Worm (Caenorhabditis elegans) whole organism, L1 larva: ENCODE measurements around the gene F47G3.4.

Experiments used
- aha-1 ChIP-seq: fragments of 150-350 bp; optimal IDR thresholded peaks from 2 replicates; lab custom pipeline; 2014; ENCODE audit warnings: missing biosample characterization, missing genetic modification characterization
- alr-1 ChIP-seq: fragments of 200-800 bp; sonication (Bioruptor generic); optimal IDR thresholded peaks from 2 replicates; lab custom pipeline; 2018; ENCODE audit warnings: borderline replicate concordance, mild to moderate bottlenecking, missing genetic modification characterization, missing compliant biosample characterization
- ceh-8 ChIP-seq: fragments of 200-800 bp; sonication (Bioruptor generic); optimal IDR thresholded peaks from 2 replicates; lab custom pipeline; 2018; ENCODE audit warnings: mild to moderate bottlenecking, missing genetic modification characterization, moderate library complexity, missing compliant biosample characterization
- ceh-82 ChIP-seq, 3 experiments: fragments of 150-350 bp in 1 of 3; sonication (generic microtip) in 2 of 3; optimal IDR thresholded peaks; 2 replicates each; lab custom pipeline; 2014 to 2017; ENCODE audit warnings: missing biosample characterization in 3 of 3, missing genetic modification characterization in 3 of 3
- ceh-88 ChIP-seq: fragments of 200-800 bp; sonication (Bioruptor generic); IDR thresholded peaks from 2 replicates; pipeline ENCODE4 v1.3.6; 2022; ENCODE audit warnings: missing genetic modification characterization, missing compliant biosample characterization
- dpl-1 ChIP-seq, 3 experiments: fragments of 150-350 bp in 2 of 3; sonication (generic microtip) in 1 of 3; optimal IDR thresholded peaks; 2 replicates each; lab custom pipeline; 2014 to 2017; ENCODE audit warnings: missing biosample characterization in 3 of 3, missing genetic modification characterization in 3 of 3, missing genetic modification reagents in 3 of 3
- dsc-1 ChIP-seq: sonication (generic microtip); optimal IDR thresholded peaks from 2 replicates; lab custom pipeline; 2016; ENCODE audit warnings: mild to moderate bottlenecking, missing genetic modification characterization, missing compliant biosample characterization
- efl-1 ChIP-seq, 4 experiments: fragments of 150-350 bp; optimal IDR thresholded peaks in 3 of 4; peaks in 1 of 4; 1 replicate in 1 of 4; 2 replicates in 3 of 4; lab custom pipeline; 2014; ENCODE audit warnings: missing biosample characterization in 2 of 4, missing genetic modification characterization in 2 of 4, missing genetic modification reagents in 2 of 4
- egl-27 ChIP-seq, 2 experiments: fragments of 150-350 bp in 1 of 2; sonication (generic microtip); optimal IDR thresholded peaks; 3 replicates each; lab custom pipeline; 2017 to 2018; ENCODE audit warnings: missing biosample characterization in 2 of 2, missing genetic modification characterization in 2 of 2, missing genetic modification reagents in 2 of 2
- elt-2 ChIP-seq: sonication (generic microtip); optimal IDR thresholded peaks from 2 replicates; lab custom pipeline; 2016; ENCODE audit warnings: missing genetic modification characterization, mild to moderate bottlenecking, inconsistent platforms, missing compliant biosample characterization, missing genetic modification reagents
- elt-3 ChIP-seq, 6 experiments: fragments of 150-350 bp in 1 of 6; sonication (generic microtip); optimal IDR thresholded peaks; 2 replicates each; lab custom pipeline; 2017 to 2018; ENCODE audit warnings: missing biosample characterization in 6 of 6, missing genetic modification characterization in 6 of 6, inconsistent platforms in 1 of 6
- fkh-4 ChIP-seq: sonication (generic microtip); optimal IDR thresholded peaks from 2 replicates; lab custom pipeline; 2016; ENCODE audit warnings: missing compliant biosample characterization, missing genetic modification characterization, borderline replicate concordance
- fos-1 ChIP-seq: fragments of 150-350 bp; optimal IDR thresholded peaks from 2 replicates; lab custom pipeline; 2014; ENCODE audit warnings: missing biosample characterization, missing genetic modification characterization
- grh-1 ChIP-seq: fragments of 200-800 bp; sonication (Bioruptor generic); IDR thresholded peaks from 2 replicates; pipeline ENCODE4 v1.3.6; 2022; ENCODE audit warnings: missing genetic modification reagents, missing genetic modification characterization, missing compliant biosample characterization
- hlh-17 ChIP-seq: fragments of 200-800 bp; sonication (Bioruptor generic); optimal IDR thresholded peaks from 2 replicates; lab custom pipeline; 2018; ENCODE audit warnings: missing genetic modification characterization, mild to moderate bottlenecking, missing compliant biosample characterization, moderate library complexity, borderline replicate concordance
- hlh-4 ChIP-seq: sonication (generic microtip); optimal IDR thresholded peaks from 2 replicates; lab custom pipeline; 2016; ENCODE audit warnings: mild to moderate bottlenecking, missing genetic modification characterization, missing compliant biosample characterization
- isw-1 ChIP-seq: fragments of 200-800 bp; sonication (Bioruptor generic); IDR thresholded peaks from 2 replicates; pipeline ENCODE4 v1.3.6; 2022; ENCODE audit warnings: missing genetic modification characterization, missing compliant biosample characterization
- lin-14 ChIP-seq: fragments of 200-800 bp; sonication (Bioruptor generic); optimal IDR thresholded peaks from 2 replicates; lab custom pipeline; 2018; ENCODE audit warnings: mild to moderate bottlenecking, missing genetic modification characterization, moderate library complexity, missing compliant biosample characterization
- lin-15B ChIP-seq: fragments of 150-350 bp; sonication (generic microtip); optimal IDR thresholded peaks from 3 replicates; lab custom pipeline; 2014; ENCODE audit warnings: missing biosample characterization, missing genetic modification characterization
- lin-39 ChIP-seq: fragments of 150-350 bp; optimal IDR thresholded peaks from 2 replicates; lab custom pipeline; 2014; ENCODE audit warnings: missing biosample characterization, missing genetic modification reagents, missing genetic modification characterization
- lir-3 ChIP-seq: sonication (generic microtip); optimal IDR thresholded peaks from 2 replicates; lab custom pipeline; 2016; ENCODE audit warnings: mild to moderate bottlenecking, missing genetic modification characterization, moderate library complexity, missing compliant biosample characterization; ENCODE audit not compliant: poor library complexity
- lsy-2 ChIP-seq, 2 experiments: fragments of 150-350 bp; optimal IDR thresholded peaks; 2 replicates each; lab custom pipeline; 2014; ENCODE audit warnings: missing biosample characterization in 2 of 2, missing genetic modification characterization in 2 of 2
- mab-9 ChIP-seq: fragments of 200-800 bp; sonication (Bioruptor generic); IDR thresholded peaks from 2 replicates; pipeline ENCODE4 v1.3.6; 2022; ENCODE audit warnings: missing genetic modification reagents, missing genetic modification characterization, missing compliant biosample characterization
- mdl-1 ChIP-seq, 2 experiments: fragments of 150-350 bp; optimal IDR thresholded peaks; 2 replicates each; lab custom pipeline; 2014 to 2017; ENCODE audit warnings: missing biosample characterization in 2 of 2, missing genetic modification characterization in 2 of 2, inconsistent platforms in 1 of 2
- nhr-11 ChIP-seq: fragments of 150-350 bp; optimal IDR thresholded peaks from 2 replicates; lab custom pipeline; 2014; ENCODE audit warnings: missing biosample characterization, missing genetic modification characterization
- nhr-19 ChIP-seq: fragments of 200-800 bp; sonication (Bioruptor generic); conservative IDR thresholded peaks from 2 replicates; pipeline ENCODE4 v1.3.6; 2022; ENCODE audit warnings: missing genetic modification characterization, missing compliant biosample characterization
- nhr-20 ChIP-seq: sonication (generic microtip); optimal IDR thresholded peaks from 2 replicates; lab custom pipeline; 2016; ENCODE audit warnings: mild to moderate bottlenecking, missing genetic modification characterization, missing compliant biosample characterization
- nhr-28 ChIP-seq: fragments of 150-350 bp; optimal IDR thresholded peaks from 2 replicates; lab custom pipeline; 2014; ENCODE audit warnings: missing biosample characterization, missing genetic modification characterization
- nhr-84 ChIP-seq: sonication (generic microtip); optimal IDR thresholded peaks from 2 replicates; lab custom pipeline; 2017; ENCODE audit warnings: missing biosample characterization, missing genetic modification characterization
- nhr-85 ChIP-seq: sonication (generic microtip); peaks from one replicate; lab custom pipeline; 2016; ENCODE audit warnings: missing genetic modification characterization, inconsistent platforms, missing compliant biosample characterization
- nhr-90 ChIP-seq: sonication (generic microtip); optimal IDR thresholded peaks from 2 replicates; lab custom pipeline; 2016; ENCODE audit warnings: mild to moderate bottlenecking, missing genetic modification characterization, missing compliant biosample characterization; ENCODE audit not compliant: poor library complexity
- pag-3 ChIP-seq: sonication (generic microtip); optimal IDR thresholded peaks from 2 replicates; lab custom pipeline; 2017; ENCODE audit warnings: missing genetic modification characterization, mild to moderate bottlenecking, missing compliant biosample characterization, antibody characterized with exemption, borderline replicate concordance; ENCODE audit not compliant: insufficient read depth
- pqm-1 ChIP-seq: sonication (generic microtip); optimal IDR thresholded peaks from 3 replicates; lab custom pipeline; 2017; ENCODE audit warnings: missing biosample characterization, missing genetic modification characterization
- rnt-1 ChIP-seq: sonication (generic microtip); optimal IDR thresholded peaks from 2 replicates; lab custom pipeline; 2016; ENCODE audit warnings: mild to moderate bottlenecking, missing genetic modification characterization, moderate library complexity, missing compliant biosample characterization
- snu-23 ChIP-seq: sonication (generic microtip); optimal IDR thresholded peaks from 2 replicates; lab custom pipeline; 2016; ENCODE audit warnings: missing genetic modification characterization, missing compliant biosample characterization
- sox-4 ChIP-seq: sonication (generic microtip); optimal IDR thresholded peaks from 2 replicates; lab custom pipeline; 2016; ENCODE audit warnings: missing genetic modification characterization, missing compliant biosample characterization
- sup-37 ChIP-seq: fragments of 200-800 bp; sonication (Bioruptor generic); optimal IDR thresholded peaks from 2 replicates; lab custom pipeline; 2018; ENCODE audit warnings: mild to moderate bottlenecking, missing genetic modification characterization, missing compliant biosample characterization
- swsn-7 ChIP-seq: sonication (generic microtip); optimal IDR thresholded peaks from 2 replicates; lab custom pipeline; 2016; ENCODE audit warnings: missing genetic modification characterization, missing compliant biosample characterization
- tbx-2 ChIP-seq: sonication (generic microtip); optimal IDR thresholded peaks from 2 replicates; lab custom pipeline; 2016; ENCODE audit warnings: missing genetic modification characterization, missing compliant biosample characterization
- tlp-1 ChIP-seq: fragments of 150-350 bp; optimal IDR thresholded peaks from 2 replicates; lab custom pipeline; 2014; ENCODE audit warnings: missing biosample characterization, missing genetic modification characterization
- unc-130 ChIP-seq: fragments of 150-350 bp; optimal IDR thresholded peaks from 2 replicates; lab custom pipeline; 2017; ENCODE audit warnings: missing biosample characterization, missing genetic modification characterization, inconsistent platforms
- zip-4 ChIP-seq: fragments of 200-800 bp; sonication (Bioruptor generic); optimal IDR thresholded peaks from 2 replicates; lab custom pipeline; 2018; ENCODE audit warnings: mild to moderate bottlenecking, missing genetic modification characterization, moderate library complexity, missing compliant biosample characterization
- ztf-4 ChIP-seq: fragments of 150-350 bp; optimal IDR thresholded peaks from 2 replicates; lab custom pipeline; 2014; ENCODE audit warnings: missing biosample characterization, missing genetic modification characterization

The F47G3.4 gene

ce11 chrX:2342859-2343258 lies 38.5 kb upstream of the F47G3.4 start, which contains the start of gene nlp-23:
Gene nlp-23, minus strand, starts transcription at chrX:2342959.
- no peak for TF ChIP-seq alr-1 (tag; lab: Kevin White, UChicago)

- TF ChIP-seq mab-9 (GFP tag; lab: Robert Waterston, UW) (no peak), efl-1 (optimal IDR thresholded peaks at IDR 0.05; lab: Kevin White, UChicago) (no peak), efl-1 (GFP tag; optimal IDR thresholded peaks at IDR 0.05 in 1 of 2; lab: Kevin White, UChicago) (peak in 1 of 2 experiments; percentile 78)
Observed at ce11 chrX:2344104-2344503, 37.3 kb upstream of the F47G3.4 start.

ce11 chrX:2344666-2345065 lies 36.7 kb upstream of the F47G3.4 start, which contains the start of gene nlp-2:
Gene nlp-2, minus strand, starts transcription at chrX:2344766.
- TF ChIP-seq fkh-4 (tag; lab: Kevin White, UChicago) (no peak), dsc-1 (tag; lab: Kevin White, UChicago) (no peak), aha-1 (tag; lab: Kevin White, UChicago) (no peak), hlh-4 (tag; lab: Kevin White, UChicago) (no peak), hlh-17 (GFP tag; lab: Kevin White, UChicago) (no peak), ceh-88 (GFP tag; lab: Robert Waterston, UW) (no peak), sox-4 (tag; lab: Kevin White, UChicago) (no peak), nhr-85 (tag; lab: Kevin White, UChicago) (no peak), nhr-20 (tag; lab: Kevin White, UChicago) (no peak), lsy-2 (tag; optimal IDR thresholded peaks at IDR 0.05; lab: Kevin White, UChicago) (no peak), dpl-1 (GFP tag; optimal IDR thresholded peaks at IDR 0.05; lab: Kevin White, UChicago) (no peak), unc-130 (no peak), nhr-19 (no peak), rnt-1 (tag; lab: Kevin White, UChicago) (no peak), lin-39 (no peak), alr-1 (tag; lab: Kevin White, UChicago) (no peak), nhr-11 (no peak), lin-14 (GFP tag; lab: Kevin White, UChicago) (no peak), swsn-7 (tag; lab: Kevin White, UChicago) (no peak)

- peak; percentile 72 for TF ChIP-seq lin-39
- no peak for TF ChIP-seq zip-4
- TF ChIP-seq nhr-28, result no peak
- TF ChIP-seq lir-3 (tag; lab: Kevin White, UChicago), result peak; percentile 14
- TF ChIP-seq sox-4 (tag; lab: Kevin White, UChicago), result no peak
- no peak for TF ChIP-seq nhr-84 (tag; lab: Kevin White, UChicago)
- no peak for TF ChIP-seq dpl-1 (GFP tag; optimal IDR thresholded peaks at IDR 0.05; lab: Kevin White, UChicago)
- TF ChIP-seq lin-14 (GFP tag; lab: Kevin White, UChicago), result peak; percentile 76
- TF ChIP-seq fkh-4 (tag; lab: Kevin White, UChicago), result no peak
- TF ChIP-seq dsc-1 (tag; lab: Kevin White, UChicago), result no peak
- no peak for TF ChIP-seq ceh-82 (tag; optimal IDR thresholded peaks at IDR 0.05; lab: Kevin White, UChicago)
- TF ChIP-seq pag-3 (tag; lab: Kevin White, UChicago), result peak; percentile 3
- no peak for TF ChIP-seq elt-3 (tag; optimal IDR thresholded peaks at IDR 0.05; lab: Kevin White, UChicago)
- no peak for TF ChIP-seq fos-1 (tag; lab: Kevin White, UChicago)
- TF ChIP-seq tlp-1, result no peak
- TF ChIP-seq efl-1 (optimal IDR thresholded peaks at IDR 0.05; lab: Kevin White, UChicago), result no peak
- no peak for TF ChIP-seq efl-1 (GFP tag; optimal IDR thresholded peaks at IDR 0.05 in 1 of 2; lab: Kevin White, UChicago)
- no peak for TF ChIP-seq mdl-1 (tag; optimal IDR thresholded peaks at IDR 0.05; lab: Kevin White, UChicago)
- TF ChIP-seq hlh-17 (GFP tag; lab: Kevin White, UChicago), result no peak
- no peak for TF ChIP-seq elt-2 (tag; lab: Kevin White, UChicago)
- TF ChIP-seq nhr-90 (tag; lab: Kevin White, UChicago), result no peak
- peak; percentile 43 for TF ChIP-seq ztf-4 (tag; lab: Kevin White, UChicago)
- no peak for TF ChIP-seq tbx-2 (tag; lab: Kevin White, UChicago)
- TF ChIP-seq swsn-7 (tag; lab: Kevin White, UChicago), result no peak
- TF ChIP-seq sup-37 (GFP tag; lab: Kevin White, UChicago), result no peak
- no peak for TF ChIP-seq isw-1 (GFP tag; lab: Robert Waterston, UW)
- TF ChIP-seq ceh-8 (GFP tag; lab: Kevin White, UChicago), result no peak
- no peak for TF ChIP-seq egl-27 (tag; optimal IDR thresholded peaks at IDR 0.05; lab: Kevin White, UChicago)
- no peak for TF ChIP-seq snu-23 (GFP tag; lab: Kevin White, UChicago)
- TF ChIP-seq grh-1 (GFP tag; lab: Robert Waterston, UW), result no peak
- no peak for TF ChIP-seq hlh-4 (tag; lab: Kevin White, UChicago)
- no peak for TF ChIP-seq lin-15B (tag; lab: Kevin White, UChicago)
- TF ChIP-seq pqm-1 (tag; lab: Kevin White, UChicago), result no peak
Observed at ce11 chrX:2347962-2348361, 33.4 kb upstream of the F47G3.4 start.
